Worm (Caenorhabditis elegans) whole organism, L1 larva: ENCODE data around the gene C18F10.7.

Experiments used
- aha-1 ChIP-seq: fragments of 150-350 bp; optimal IDR thresholded peaks from 2 replicates; lab custom pipeline; 2014; ENCODE audit warnings: missing biosample characterization, missing genetic modification characterization
- ceh-90 ChIP-seq: sonication (generic microtip); optimal IDR thresholded peaks from 2 replicates; lab custom pipeline; 2016; ENCODE audit warnings: missing genetic modification characterization, missing compliant biosample characterization
- fkh-4 ChIP-seq: sonication (generic microtip); optimal IDR thresholded peaks from 2 replicates; lab custom pipeline; 2016; ENCODE audit warnings: missing compliant biosample characterization, missing genetic modification characterization, borderline replicate concordance
- fos-1 ChIP-seq: fragments of 150-350 bp; optimal IDR thresholded peaks from 2 replicates; lab custom pipeline; 2014; ENCODE audit warnings: missing biosample characterization, missing genetic modification characterization
- lin-13 ChIP-seq: fragments of 150-350 bp; optimal IDR thresholded peaks from 2 replicates; lab custom pipeline; 2014; ENCODE audit warnings: missing biosample characterization, missing genetic modification reagents, missing genetic modification characterization
- lin-15B ChIP-seq: fragments of 150-350 bp; sonication (generic microtip); optimal IDR thresholded peaks from 3 replicates; lab custom pipeline; 2014; ENCODE audit warnings: missing biosample characterization, missing genetic modification characterization
- lin-39 ChIP-seq: fragments of 150-350 bp; optimal IDR thresholded peaks from 2 replicates; lab custom pipeline; 2014; ENCODE audit warnings: missing biosample characterization, missing genetic modification reagents, missing genetic modification characterization
- nhr-77 ChIP-seq: fragments of 150-350 bp; optimal IDR thresholded peaks from 2 replicates; lab custom pipeline; 2014; ENCODE audit warnings: missing biosample characterization, missing genetic modification characterization
- rnt-1 ChIP-seq: sonication (generic microtip); optimal IDR thresholded peaks from 2 replicates; lab custom pipeline; 2016; ENCODE audit warnings: mild to moderate bottlenecking, missing genetic modification characterization, moderate library complexity, missing compliant biosample characterization
- sptf-1 ChIP-seq: fragments of 150-350 bp; optimal IDR thresholded peaks from 2 replicates; lab custom pipeline; 2014; ENCODE audit warnings: missing biosample characterization, missing genetic modification characterization
- swsn-7 ChIP-seq: sonication (generic microtip); optimal IDR thresholded peaks from 2 replicates; lab custom pipeline; 2016; ENCODE audit warnings: missing genetic modification characterization, missing compliant biosample characterization
- unc-62 ChIP-seq: fragments of 150-350 bp; optimal IDR thresholded peaks from 2 replicates; lab custom pipeline; 2014; ENCODE audit warnings: missing biosample characterization, missing genetic modification reagents, missing genetic modification characterization
- zip-4 ChIP-seq: fragments of 200-800 bp; sonication (Bioruptor generic); optimal IDR thresholded peaks from 2 replicates; lab custom pipeline; 2018; ENCODE audit warnings: mild to moderate bottlenecking, missing genetic modification characterization, moderate library complexity, missing compliant biosample characterization

ce11 chrIII:6260115-6260514 lies 18.0 kb downstream of the C18F10.7 start, which contains the start of gene srg-2:
- TF ChIP-seq nhr-77 (tag; lab: Kevin White, UChicago) (no peak), swsn-7 (tag; lab: Kevin White, UChicago) (no peak), sptf-1 (tag; lab: Kevin White, UChicago) (no peak), fkh-4 (tag; lab: Kevin White, UChicago) (no peak), unc-62 (GFP tag; lab: Kevin White, UChicago) (no peak), zip-4 (GFP tag; lab: Kevin White, UChicago) (no peak), rnt-1 (tag; lab: Kevin White, UChicago) (no peak), aha-1 (tag; lab: Kevin White, UChicago) (no peak), lin-13 (GFP tag; lab: Kevin White, UChicago) (no peak), ceh-90 (tag; lab: Kevin White, UChicago) (no peak), lin-15B (no peak), lin-39 (tag; lab: Kevin White, UChicago) (no peak), fos-1 (tag; lab: Kevin White, UChicago) (no peak)
